Worm (Caenorhabditis elegans): Measurements from ENCODE around the gene srj-9.

The srj-9 gene

DNA sequence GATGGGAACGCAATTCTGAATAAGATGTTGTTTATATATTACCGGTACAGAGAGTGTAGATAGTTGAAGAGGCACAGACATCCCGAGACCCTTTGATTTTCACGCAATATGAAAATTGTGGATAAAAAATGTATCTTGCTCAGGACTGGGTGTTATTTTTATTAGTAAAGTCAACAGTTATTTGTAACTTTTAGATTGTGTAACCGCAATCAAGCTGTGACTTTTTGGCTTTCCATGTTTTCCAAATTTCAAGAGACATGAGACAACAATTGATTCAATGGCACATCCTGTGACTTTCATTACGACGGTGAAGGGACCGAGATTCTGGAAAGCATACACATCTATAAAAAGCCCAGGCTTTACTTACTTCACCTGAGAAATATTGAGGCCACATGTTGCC is 44.5 kb downstream of the srj-9 start:
- TF ChIP-seq hmg-4 (GFP tag; optimal IDR thresholded peaks at IDR 0.05) (no peak), tbx-11 (GFP tag; IDR thresholded peaks at IDR 0.05) (no peak), flt-1 (GFP tag; IDR thresholded peaks at IDR 0.05) (no peak), B0310.2 (tag; optimal IDR thresholded peaks at IDR 0.05) (no peak), hnd-1 (tag; optimal IDR thresholded peaks at IDR 0.05) (no peak), tbx-37 (GFP tag; conservative IDR thresholded peaks at IDR 0.05) (no peak), hmbx-1 (tag; optimal IDR thresholded peaks at IDR 0.05) (no peak), scrt-1 (GFP tag; IDR thresholded peaks at IDR 0.05) (no peak)

DNA sequence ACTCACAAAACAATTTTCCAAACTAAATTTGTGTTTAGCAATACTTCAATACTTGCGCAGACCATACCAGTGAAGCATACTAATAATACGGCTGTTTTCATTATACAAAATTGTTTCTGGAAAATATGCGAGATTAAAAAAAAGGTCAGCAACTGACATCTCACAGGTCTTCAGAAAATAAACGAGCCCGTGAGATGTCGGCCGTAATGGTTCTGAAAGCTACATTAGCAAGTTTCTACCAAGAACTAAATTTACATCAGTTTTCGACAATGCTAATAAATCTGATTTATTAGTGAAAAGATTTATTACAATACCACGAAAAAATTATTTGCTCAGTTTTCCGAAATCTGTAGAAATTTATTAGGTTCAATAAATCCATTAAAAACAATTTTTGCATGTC is 45.8 kb downstream of the srj-9 start, which contains the start of gene srbc-31:
srbc-31 (minus strand) TSS at position 101 of the 400 bp plus-strand sequence.
- no peak for TF ChIP-seq hnd-1 (tag; optimal IDR thresholded peaks at IDR 0.05)
- no peak for TF ChIP-seq ceh-13 (GFP tag; optimal IDR thresholded peaks at IDR 0.05)

DNA sequence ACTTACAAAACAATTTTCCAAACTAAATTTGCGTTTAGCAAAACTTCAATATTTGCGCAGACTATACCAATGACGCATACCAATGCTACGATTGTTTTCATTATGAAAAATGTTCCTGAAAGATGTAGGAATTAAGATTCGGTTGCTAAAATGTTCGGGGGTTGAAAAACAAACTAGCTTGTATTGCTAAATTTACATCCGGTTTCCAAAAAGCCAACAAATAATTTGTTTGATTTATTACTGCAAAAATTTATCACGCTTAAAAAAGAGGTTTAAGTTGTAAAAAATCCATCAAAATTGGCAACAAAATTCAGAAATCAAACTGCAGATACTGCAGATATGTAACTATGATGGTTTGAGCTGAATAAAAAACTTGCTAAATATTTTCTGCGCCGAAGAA is 48.6 kb downstream of the srj-9 start, which contains the start of gene srbc-30:
srbc-30 (minus strand) TSS at position 101 of the 400 bp plus-strand sequence.
- TF ChIP-seq F13C5.2 (tag; optimal IDR thresholded peaks at IDR 0.05), result no peak
- no peak for TF ChIP-seq aly-1 (tag; optimal IDR thresholded peaks at IDR 0.05)
- no peak for TF ChIP-seq hnd-1 (tag; optimal IDR thresholded peaks at IDR 0.05)
- TF ChIP-seq ets-7 (tag; optimal IDR thresholded peaks at IDR 0.05), result no peak
- no peak for TF ChIP-seq hmbx-1 (tag; optimal IDR thresholded peaks at IDR 0.05)
- TF ChIP-seq tra-4 (tag; optimal IDR thresholded peaks at IDR 0.05), result no peak
- TF ChIP-seq pes-1 (GFP tag; IDR thresholded peaks at IDR 0.05), result no peak
- TF ChIP-seq B0310.2 (tag; optimal IDR thresholded peaks at IDR 0.05), result no peak
- TF ChIP-seq hmg-4 (GFP tag; optimal IDR thresholded peaks at IDR 0.05), result no peak
- TF ChIP-seq tbx-37 (GFP tag; conservative IDR thresholded peaks at IDR 0.05), result no peak
- no peak for TF ChIP-seq tbx-11 (GFP tag; IDR thresholded peaks at IDR 0.05)
- no peak for TF ChIP-seq flt-1 (GFP tag; IDR thresholded peaks at IDR 0.05)

DNA sequence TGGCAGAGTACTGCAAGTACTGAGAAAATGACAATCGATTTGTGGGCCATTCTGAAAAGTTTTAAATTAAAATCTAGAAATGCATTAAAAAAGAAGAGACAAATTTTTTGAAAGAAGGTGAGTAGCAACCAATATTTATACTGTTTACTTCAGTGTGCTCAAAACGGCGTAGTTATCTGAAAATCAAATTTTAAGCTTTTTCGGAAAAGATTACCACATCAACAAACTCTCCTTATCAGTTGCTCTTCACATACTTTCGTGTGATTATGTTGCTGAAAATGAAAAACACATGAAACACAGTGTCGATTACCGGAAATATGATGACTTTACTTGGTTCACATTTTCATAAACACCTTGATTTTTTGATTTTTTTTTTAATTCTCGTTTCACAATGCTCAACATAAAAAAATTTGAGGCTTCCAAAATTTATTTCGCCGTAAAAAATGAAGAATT is 50.8 kb downstream of the srj-9 start, which contains the start of gene lys-7:
lys-7 (minus strand) TSS at position 51 of the 453 bp plus-strand sequence.
- TF ChIP-seq flt-1 (GFP tag; IDR thresholded peaks at IDR 0.05) (no peak), ceh-13 (GFP tag; optimal IDR thresholded peaks at IDR 0.05) (no peak), tbx-37 (GFP tag; conservative IDR thresholded peaks at IDR 0.05) (no peak), F13C5.2 (tag; optimal IDR thresholded peaks at IDR 0.05) (no peak), tra-4 (tag; optimal IDR thresholded peaks at IDR 0.05) (no peak), pes-1 (GFP tag; IDR thresholded peaks at IDR 0.05) (no peak)

Measured in whole organism, early embryonic.